Worm (Caenorhabditis elegans) whole organism, L1 larva: ENCODE results near the gene F31F7.1.
A peak's percentile ranks its signal among the peaks of the same experiment; 100 is the strongest.

ENCODE experiments used
- C34B4.2 ChIP-seq: sonication (generic microtip); optimal IDR thresholded peaks from 2 replicates; lab custom pipeline; 2017; ENCODE audit warnings: mild to moderate bottlenecking, missing genetic modification characterization, missing compliant biosample characterization
- F16B12.6 ChIP-seq: fragments of 150-350 bp; optimal IDR thresholded peaks from 2 replicates; lab custom pipeline; 2014; ENCODE audit warnings: missing biosample characterization, missing genetic modification characterization
- alr-1 ChIP-seq: fragments of 200-800 bp; sonication (Bioruptor generic); optimal IDR thresholded peaks from 2 replicates; lab custom pipeline; 2018; ENCODE audit warnings: borderline replicate concordance, mild to moderate bottlenecking, missing genetic modification characterization, missing compliant biosample characterization
- blmp-1 ChIP-seq: fragments of 150-350 bp; optimal IDR thresholded peaks from 2 replicates; lab custom pipeline; 2014; ENCODE audit warnings: missing biosample characterization, missing genetic modification characterization
- ceh-82 ChIP-seq, 3 experiments: fragments of 150-350 bp in 1 of 3; sonication (generic microtip) in 2 of 3; optimal IDR thresholded peaks; 2 replicates each; lab custom pipeline; 2014 to 2017; ENCODE audit warnings: missing biosample characterization in 3 of 3, missing genetic modification characterization in 3 of 3
- ceh-90 ChIP-seq: sonication (generic microtip); optimal IDR thresholded peaks from 2 replicates; lab custom pipeline; 2016; ENCODE audit warnings: missing genetic modification characterization, missing compliant biosample characterization
- ces-1 ChIP-seq: fragments of 150-350 bp; optimal IDR thresholded peaks from 2 replicates; lab custom pipeline; 2014; ENCODE audit warnings: missing biosample characterization, missing genetic modification reagents, missing genetic modification characterization
- dsc-1 ChIP-seq: sonication (generic microtip); optimal IDR thresholded peaks from 2 replicates; lab custom pipeline; 2016; ENCODE audit warnings: mild to moderate bottlenecking, missing genetic modification characterization, missing compliant biosample characterization
- efl-1 ChIP-seq, 4 experiments: fragments of 150-350 bp; optimal IDR thresholded peaks in 3 of 4; peaks in 1 of 4; 1 replicate in 1 of 4; 2 replicates in 3 of 4; lab custom pipeline; 2014; ENCODE audit warnings: missing biosample characterization in 2 of 4, missing genetic modification characterization in 2 of 4, missing genetic modification reagents in 2 of 4
- egl-27 ChIP-seq, 2 experiments: fragments of 150-350 bp in 1 of 2; sonication (generic microtip); optimal IDR thresholded peaks; 3 replicates each; lab custom pipeline; 2017 to 2018; ENCODE audit warnings: missing biosample characterization in 2 of 2, missing genetic modification characterization in 2 of 2, missing genetic modification reagents in 2 of 2
- elt-2 ChIP-seq: sonication (generic microtip); optimal IDR thresholded peaks from 2 replicates; lab custom pipeline; 2016; ENCODE audit warnings: missing genetic modification characterization, mild to moderate bottlenecking, inconsistent platforms, missing compliant biosample characterization, missing genetic modification reagents
- elt-3 ChIP-seq, 6 experiments: fragments of 150-350 bp in 1 of 6; sonication (generic microtip); optimal IDR thresholded peaks; 2 replicates each; lab custom pipeline; 2017 to 2018; ENCODE audit warnings: missing biosample characterization in 6 of 6, missing genetic modification characterization in 6 of 6, inconsistent platforms in 1 of 6
- ets-5 ChIP-seq: fragments of 200-800 bp; sonication (Bioruptor generic); IDR thresholded peaks from 2 replicates; pipeline ENCODE4 v1.3.6; 2022; ENCODE audit warnings: missing genetic modification characterization, missing compliant biosample characterization
- fkh-8 ChIP-seq: sonication (generic microtip); optimal IDR thresholded peaks from 2 replicates; lab custom pipeline; 2016; ENCODE audit warnings: mild to moderate bottlenecking, missing genetic modification characterization, missing compliant biosample characterization
- hlh-4 ChIP-seq: sonication (generic microtip); optimal IDR thresholded peaks from 2 replicates; lab custom pipeline; 2016; ENCODE audit warnings: mild to moderate bottlenecking, missing genetic modification characterization, missing compliant biosample characterization
- hpl-2 ChIP-seq: fragments of 150-350 bp; optimal IDR thresholded peaks from 2 replicates; lab custom pipeline; 2014; ENCODE audit warnings: missing biosample characterization, missing genetic modification reagents, missing genetic modification characterization
- irx-1 ChIP-seq: sonication (generic microtip); optimal IDR thresholded peaks from 2 replicates; lab custom pipeline; 2016; ENCODE audit warnings: missing genetic modification characterization, missing compliant biosample characterization
- jun-1 ChIP-seq: fragments of 150-350 bp; optimal IDR thresholded peaks from 2 replicates; lab custom pipeline; 2014; ENCODE audit warnings: missing biosample characterization, missing genetic modification reagents, missing genetic modification characterization
- lin-14 ChIP-seq: fragments of 200-800 bp; sonication (Bioruptor generic); optimal IDR thresholded peaks from 2 replicates; lab custom pipeline; 2018; ENCODE audit warnings: mild to moderate bottlenecking, missing genetic modification characterization, moderate library complexity, missing compliant biosample characterization
- lin-15B ChIP-seq: fragments of 150-350 bp; sonication (generic microtip); optimal IDR thresholded peaks from 3 replicates; lab custom pipeline; 2014; ENCODE audit warnings: missing biosample characterization, missing genetic modification characterization
- lsy-2 ChIP-seq, 2 experiments: fragments of 150-350 bp; optimal IDR thresholded peaks; 2 replicates each; lab custom pipeline; 2014; ENCODE audit warnings: missing biosample characterization in 2 of 2, missing genetic modification characterization in 2 of 2
- mdl-1 ChIP-seq, 2 experiments: fragments of 150-350 bp; optimal IDR thresholded peaks; 2 replicates each; lab custom pipeline; 2014 to 2017; ENCODE audit warnings: missing biosample characterization in 2 of 2, missing genetic modification characterization in 2 of 2, inconsistent platforms in 1 of 2
- mep-1 ChIP-seq: fragments of 150-350 bp; optimal IDR thresholded peaks from 2 replicates; lab custom pipeline; 2014; ENCODE audit warnings: missing biosample characterization, missing genetic modification characterization
- nhr-19 ChIP-seq: fragments of 200-800 bp; sonication (Bioruptor generic); conservative IDR thresholded peaks from 2 replicates; pipeline ENCODE4 v1.3.6; 2022; ENCODE audit warnings: missing genetic modification characterization, missing compliant biosample characterization
- nhr-76 ChIP-seq: sonication (generic microtip); optimal IDR thresholded peaks from 2 replicates; lab custom pipeline; 2017; ENCODE audit warnings: missing biosample characterization, missing genetic modification characterization
- nhr-77 ChIP-seq: fragments of 150-350 bp; optimal IDR thresholded peaks from 2 replicates; lab custom pipeline; 2014; ENCODE audit warnings: missing biosample characterization, missing genetic modification characterization
- pqm-1 ChIP-seq: sonication (generic microtip); optimal IDR thresholded peaks from 3 replicates; lab custom pipeline; 2017; ENCODE audit warnings: missing biosample characterization, missing genetic modification characterization
- rnt-1 ChIP-seq: sonication (generic microtip); optimal IDR thresholded peaks from 2 replicates; lab custom pipeline; 2016; ENCODE audit warnings: mild to moderate bottlenecking, missing genetic modification characterization, moderate library complexity, missing compliant biosample characterization
- snpc-4 ChIP-seq: fragments of 150-350 bp; optimal IDR thresholded peaks from 2 replicates; lab custom pipeline; 2014; ENCODE audit warnings: missing biosample characterization, missing genetic modification characterization
- snu-23 ChIP-seq: sonication (generic microtip); optimal IDR thresholded peaks from 2 replicates; lab custom pipeline; 2016; ENCODE audit warnings: missing genetic modification characterization, missing compliant biosample characterization
- unc-30 ChIP-seq: sonication (generic microtip); optimal IDR thresholded peaks from 2 replicates; lab custom pipeline; 2017; ENCODE audit warnings: missing biosample characterization, missing genetic modification characterization
- unc-62 ChIP-seq: fragments of 150-350 bp; optimal IDR thresholded peaks from 2 replicates; lab custom pipeline; 2014; ENCODE audit warnings: missing biosample characterization, missing genetic modification reagents, missing genetic modification characterization
- vab-15 ChIP-seq: sonication (generic microtip); optimal IDR thresholded peaks from 2 replicates; lab custom pipeline; 2017; ENCODE audit warnings: missing genotype, mild to moderate bottlenecking, missing genetic modification characterization, missing compliant biosample characterization
- xbp-1 ChIP-seq: sonication (generic microtip); optimal IDR thresholded peaks from 2 replicates; lab custom pipeline; 2016; ENCODE audit warnings: missing genetic modification characterization, missing compliant biosample characterization
- ztf-11 ChIP-seq, 2 experiments: sonication (generic microtip); optimal IDR thresholded peaks; 2 replicates each; lab custom pipeline; 2016 to 2017; ENCODE audit warnings: missing genetic modification characterization in 2 of 2, missing biosample characterization in 1 of 2, missing compliant biosample characterization in 1 of 2

The F31F7.1 gene

DNA sequence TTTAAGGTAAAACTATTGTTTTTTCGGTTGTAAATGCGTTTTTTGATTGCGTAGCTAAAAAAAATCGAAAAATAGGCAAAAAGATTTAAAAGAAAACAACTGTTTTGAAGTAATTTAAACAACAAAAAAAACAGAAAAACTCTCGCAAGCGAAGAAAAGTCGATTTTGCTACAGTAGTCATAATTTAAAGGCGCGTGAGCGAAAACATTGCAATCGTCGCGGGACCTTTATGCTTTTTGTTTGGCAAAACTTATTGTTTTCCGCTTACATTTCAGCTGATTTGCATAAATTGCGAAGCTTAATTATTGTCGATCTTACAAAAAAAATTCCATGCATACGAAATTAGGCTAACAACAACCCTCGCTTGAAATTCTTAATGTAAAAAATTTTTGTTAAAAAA lies 8.3 kb upstream of the F31F7.1 start:
- TF ChIP-seq C34B4.2 (tag; lab: Kevin White, UChicago) (no peak), nhr-19 (GFP tag; lab: Robert Waterston, UW) (no peak), nhr-77 (tag; lab: Kevin White, UChicago) (no peak), dsc-1 (tag; lab: Kevin White, UChicago) (no peak), xbp-1 (tag; lab: Kevin White, UChicago) (no peak), jun-1 (no peak), vab-15 (tag; lab: Kevin White, UChicago) (no peak)

DNA sequence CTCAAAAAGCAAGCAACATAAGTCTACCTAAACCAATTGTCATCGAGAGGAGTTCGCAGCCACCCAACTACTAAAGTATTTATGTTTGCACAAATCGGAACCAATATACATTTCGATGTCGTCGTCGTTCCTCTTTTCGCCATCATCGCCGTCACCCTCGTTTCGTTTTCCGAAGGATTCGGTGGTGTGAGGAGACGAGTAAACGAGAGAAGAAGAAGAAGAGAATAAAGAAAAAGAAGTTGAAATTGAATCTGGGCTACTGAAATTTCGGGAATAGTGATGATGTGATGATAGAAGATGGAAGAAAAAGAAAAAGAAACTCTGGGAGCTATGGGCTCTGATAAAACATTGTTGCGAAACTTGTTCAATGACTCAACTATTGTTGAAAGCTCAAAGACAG lies 7.7 kb upstream of the F31F7.1 start:
- TF ChIP-seq ceh-82 (tag; optimal IDR thresholded peaks at IDR 0.05; lab: Kevin White, UChicago), result no peak
- TF ChIP-seq lin-14 (GFP tag; lab: Kevin White, UChicago), result peak; percentile 23

DNA sequence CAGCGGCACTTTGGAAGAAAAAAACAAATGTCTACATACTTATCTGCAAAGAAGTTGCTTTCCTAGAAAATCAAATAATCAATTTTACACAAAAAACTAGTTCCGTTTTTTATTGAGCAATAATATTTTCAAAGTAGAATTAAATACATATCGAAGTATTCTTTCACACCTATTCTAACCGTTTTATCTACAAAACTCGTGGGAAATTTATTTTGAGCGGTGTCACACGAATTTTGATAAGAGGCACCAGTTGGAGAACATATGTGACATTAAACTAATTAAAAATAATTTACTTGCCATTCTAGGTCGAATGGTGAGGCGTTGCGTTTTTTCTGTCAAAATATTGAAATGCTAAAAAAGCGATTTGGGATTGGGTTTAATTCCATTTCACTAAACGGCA lies 7.3 kb upstream of the F31F7.1 start:
- TF ChIP-seq elt-3 (tag; optimal IDR thresholded peaks at IDR 0.05; lab: Kevin White, UChicago) (no peak), alr-1 (tag; lab: Kevin White, UChicago) (no peak), ztf-11 (tag; optimal IDR thresholded peaks at IDR 0.05; lab: Kevin White, UChicago) (no peak), irx-1 (tag; lab: Kevin White, UChicago) (no peak), elt-2 (tag; lab: Kevin White, UChicago) (peak; percentile 47), snpc-4 (tag; lab: Kevin White, UChicago) (no peak), xbp-1 (tag; lab: Kevin White, UChicago) (no peak), mdl-1 (tag; optimal IDR thresholded peaks at IDR 0.05; lab: Kevin White, UChicago) (no peak), snu-23 (GFP tag; lab: Kevin White, UChicago) (no peak)

DNA sequence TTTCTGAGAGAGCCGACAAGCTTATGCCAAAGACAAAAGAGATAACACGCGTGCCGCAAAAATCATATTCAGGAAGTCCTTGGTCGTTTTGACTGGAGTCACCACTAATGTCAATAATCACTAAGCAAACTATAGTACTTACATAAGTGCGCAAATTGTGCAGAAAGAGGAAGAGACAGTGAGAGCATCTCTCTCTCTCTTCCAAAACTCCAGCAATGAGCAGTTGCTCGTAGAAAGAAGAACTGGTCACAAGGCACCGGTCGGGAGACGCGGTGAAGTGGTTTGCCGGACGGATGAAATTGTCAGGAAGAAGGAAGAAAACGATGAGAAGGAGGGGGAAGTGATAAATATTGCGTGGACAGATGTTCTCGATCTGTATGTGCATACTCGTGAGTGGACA lies 6.1 kb upstream of the F31F7.1 start:
- TF ChIP-seq efl-1 (optimal IDR thresholded peaks at IDR 0.05; lab: Kevin White, UChicago) (no peak), efl-1 (GFP tag; optimal IDR thresholded peaks at IDR 0.05 in 1 of 2; lab: Kevin White, UChicago) (peak in 1 of 2 experiments; percentile 83), ces-1 (GFP tag; lab: Kevin White, UChicago) (no peak), lin-14 (GFP tag; lab: Kevin White, UChicago) (peak; percentile 41), pqm-1 (tag; lab: Kevin White, UChicago) (no peak), mep-1 (peak; percentile 3), rnt-1 (tag; lab: Kevin White, UChicago) (peak; percentile 32)

DNA sequence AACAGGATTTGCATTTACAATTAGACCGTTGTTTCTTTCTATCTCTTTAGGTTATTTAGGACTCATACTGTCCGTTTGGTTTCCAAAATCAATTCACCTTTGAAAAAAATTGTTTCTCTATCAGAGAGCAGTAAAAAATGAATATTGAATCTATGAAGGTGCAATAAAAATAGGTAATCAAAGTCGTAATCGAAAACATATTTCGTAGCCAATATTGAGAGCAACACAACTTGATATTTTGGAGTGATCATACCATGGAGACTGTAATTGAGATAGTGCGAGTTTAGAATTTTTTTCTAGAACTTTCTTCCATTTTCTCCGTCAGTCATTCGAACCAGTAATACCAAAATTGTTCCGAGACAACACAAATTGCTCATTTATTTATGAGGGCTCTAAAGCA lies 5.7 kb upstream of the F31F7.1 start, which contains the start of gene F31F7.2:
TSS of gene F31F7.2 (plus strand) at position 301 of the 400 bp plus-strand sequence.
- TF ChIP-seq ets-5 (no peak), unc-62 (GFP tag; lab: Kevin White, UChicago) (no peak), hpl-2 (GFP tag; lab: Kevin White, UChicago) (no peak), nhr-76 (no peak), egl-27 (tag; optimal IDR thresholded peaks at IDR 0.05; lab: Kevin White, UChicago) (no peak), fkh-8 (tag; lab: Kevin White, UChicago) (no peak), F16B12.6 (no peak), blmp-1 (no peak), C34B4.2 (tag; lab: Kevin White, UChicago) (no peak), unc-30 (tag; lab: Kevin White, UChicago) (no peak), ceh-90 (tag; lab: Kevin White, UChicago) (no peak), lsy-2 (tag; optimal IDR thresholded peaks at IDR 0.05; lab: Kevin White, UChicago) (no peak), hlh-4 (tag; lab: Kevin White, UChicago) (no peak), lin-15B (tag; lab: Kevin White, UChicago) (no peak), mdl-1 (tag; optimal IDR thresholded peaks at IDR 0.05; lab: Kevin White, UChicago) (no peak)
